Worm (Caenorhabditis elegans) whole organism, L3 larva: Measurements from ENCODE around the gene K05F1.1.

ENCODE experiments used
- R02D3.7 ChIP-seq: fragments of 150-350 bp; optimal IDR thresholded peaks from 2 replicates; lab custom pipeline; 2014; ENCODE audit warnings: missing biosample characterization, missing genetic modification characterization
- ZK546.5 ChIP-seq: sonication (generic microtip); optimal IDR thresholded peaks from 2 replicates; lab custom pipeline; 2017; ENCODE audit warnings: missing biosample characterization, missing genetic modification characterization
- ceh-28 ChIP-seq: fragments of 150-350 bp; optimal IDR thresholded peaks from 2 replicates; lab custom pipeline; 2014; ENCODE audit warnings: missing biosample characterization, missing genetic modification reagents, missing genetic modification characterization
- ceh-82 ChIP-seq: fragments of 150-350 bp; optimal IDR thresholded peaks from 2 replicates; lab custom pipeline; 2014; ENCODE audit warnings: missing biosample characterization, missing genetic modification characterization
- egl-27 ChIP-seq: sonication (generic microtip); optimal IDR thresholded peaks from 4 replicates; lab custom pipeline; 2017; ENCODE audit warnings: missing biosample characterization, missing genetic modification reagents, missing genetic modification characterization
- egl-5 ChIP-seq: fragments of 150-350 bp; optimal IDR thresholded peaks from 2 replicates; lab custom pipeline; 2017; ENCODE audit warnings: missing biosample characterization, missing genetic modification reagents, missing genetic modification characterization, inconsistent platforms
- elt-2 ChIP-seq: sonication (generic microtip); optimal IDR thresholded peaks from 2 replicates; lab custom pipeline; 2016; ENCODE audit warnings: missing genetic modification reagents, mild to moderate bottlenecking, missing genetic modification characterization, missing compliant biosample characterization
- elt-3 ChIP-seq, 3 experiments: fragments of 150-350 bp in 1 of 3; sonication (generic microtip) in 2 of 3; optimal IDR thresholded peaks; 2 replicates in 2 of 3; 4 replicates in 1 of 3; lab custom pipeline; 2014 to 2017; ENCODE audit warnings: missing biosample characterization in 3 of 3, missing genetic modification characterization in 3 of 3
- fos-1 ChIP-seq: fragments of 150-350 bp; optimal IDR thresholded peaks from 2 replicates; lab custom pipeline; 2014; ENCODE audit warnings: missing biosample characterization, missing genetic modification characterization
- hmg-11 ChIP-seq: sonication (generic microtip); optimal IDR thresholded peaks from 2 replicates; lab custom pipeline; 2016; ENCODE audit warnings: missing genetic modification characterization, missing compliant biosample characterization
- jun-1 ChIP-seq: fragments of 150-350 bp; optimal IDR thresholded peaks from 2 replicates; lab custom pipeline; 2014; ENCODE audit warnings: missing biosample characterization, missing genetic modification reagents, missing genetic modification characterization
- lin-15B ChIP-seq: fragments of 150-350 bp; optimal IDR thresholded peaks from 2 replicates; lab custom pipeline; 2014; ENCODE audit warnings: missing biosample characterization, missing genetic modification characterization
- mml-1 ChIP-seq: fragments of 150-350 bp; sonication (generic microtip); optimal IDR thresholded peaks from 3 replicates; lab custom pipeline; 2014; ENCODE audit warnings: missing biosample characterization, missing genetic modification characterization
- nfya-1 ChIP-seq: sonication (generic microtip); optimal IDR thresholded peaks from 2 replicates; lab custom pipeline; 2017; ENCODE audit warnings: missing genetic modification characterization, mild to moderate bottlenecking, missing compliant biosample characterization, antibody characterized with exemption, moderate library complexity; ENCODE audit not compliant: insufficient read depth
- nhr-23 ChIP-seq: fragments of 150-350 bp; optimal IDR thresholded peaks from 2 replicates; lab custom pipeline; 2014; ENCODE audit warnings: missing biosample characterization, missing genetic modification reagents, missing genetic modification characterization
- nhr-25 ChIP-seq: sonication (generic microtip); optimal IDR thresholded peaks from 2 replicates; lab custom pipeline; 2017; ENCODE audit warnings: missing biosample characterization, missing genetic modification characterization
- nhr-28 ChIP-seq: fragments of 150-350 bp; optimal IDR thresholded peaks from 2 replicates; lab custom pipeline; 2014; ENCODE audit warnings: missing biosample characterization, missing genetic modification characterization
- nhr-43 ChIP-seq: sonication (generic microtip); optimal IDR thresholded peaks from 2 replicates; lab custom pipeline; 2016; ENCODE audit warnings: mild to moderate bottlenecking, missing genetic modification characterization, missing compliant biosample characterization; ENCODE audit not compliant: poor library complexity, severe bottlenecking
- nhr-67 ChIP-seq: fragments of 150-350 bp; optimal IDR thresholded peaks from 2 replicates; lab custom pipeline; 2014; ENCODE audit warnings: missing biosample characterization, missing genetic modification characterization
- nhr-77 ChIP-seq: fragments of 150-350 bp; optimal IDR thresholded peaks from 2 replicates; lab custom pipeline; 2014; ENCODE audit warnings: missing biosample characterization, missing genetic modification characterization
- pha-4 ChIP-seq: fragments of 150-350 bp; optimal IDR thresholded peaks from 2 replicates; lab custom pipeline; 2014; ENCODE audit warnings: missing biosample characterization, missing genetic modification reagents, missing genetic modification characterization
- pqm-1 ChIP-seq: fragments of 150-350 bp; optimal IDR thresholded peaks from 2 replicates; lab custom pipeline; 2017; ENCODE audit warnings: missing biosample characterization, missing genetic modification characterization, inconsistent platforms
- unc-39 ChIP-seq: sonication (generic microtip); optimal IDR thresholded peaks from 4 replicates; lab custom pipeline; 2017; ENCODE audit warnings: missing biosample characterization, missing genetic modification characterization

K05F1.1 gene

DNA sequence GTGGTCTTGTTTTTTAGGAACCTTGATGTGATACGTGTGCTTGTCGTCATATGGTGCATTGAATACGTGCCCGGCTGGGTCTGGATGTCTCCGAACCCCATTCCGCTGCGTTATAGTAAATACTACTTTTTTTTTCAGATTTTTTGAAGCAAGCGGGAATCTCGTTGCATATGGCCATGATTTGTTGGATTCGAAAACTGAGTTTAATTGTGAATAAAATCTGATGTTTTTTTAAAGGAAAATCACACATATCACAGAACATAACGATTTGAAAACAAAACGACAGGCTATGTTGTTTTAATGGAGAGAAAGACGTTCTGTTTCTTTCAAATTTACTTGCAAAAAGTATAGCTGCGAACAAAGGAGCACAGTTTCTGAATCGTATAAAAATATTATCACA lies 44.3 kb downstream of the K05F1.1 start, which contains the start of the genes ZK1248.17 and H41C03.3:
Gene ZK1248.17, minus strand, starts transcription at position 101 of the 400 bp plus-strand sequence.
Gene H41C03.3, plus strand, starts transcription at position 337 of the 400 bp plus-strand sequence.
- no peak for TF ChIP-seq elt-2 (tag; lab: Kevin White, UChicago)
- no peak for TF ChIP-seq nhr-67 (tag; lab: Kevin White, UChicago)
- no peak for TF ChIP-seq nhr-77 (tag; lab: Kevin White, UChicago)
- no peak for TF ChIP-seq lin-15B (tag; lab: Kevin White, UChicago)
- TF ChIP-seq unc-39 (tag; lab: Kevin White, UChicago), result no peak
- TF ChIP-seq jun-1 (tag; lab: Kevin White, UChicago), result no peak
- no peak for TF ChIP-seq pha-4 (tag; lab: Kevin White, UChicago)
- no peak for TF ChIP-seq ZK546.5
- TF ChIP-seq R02D3.7, result no peak
- no peak for TF ChIP-seq fos-1

DNA sequence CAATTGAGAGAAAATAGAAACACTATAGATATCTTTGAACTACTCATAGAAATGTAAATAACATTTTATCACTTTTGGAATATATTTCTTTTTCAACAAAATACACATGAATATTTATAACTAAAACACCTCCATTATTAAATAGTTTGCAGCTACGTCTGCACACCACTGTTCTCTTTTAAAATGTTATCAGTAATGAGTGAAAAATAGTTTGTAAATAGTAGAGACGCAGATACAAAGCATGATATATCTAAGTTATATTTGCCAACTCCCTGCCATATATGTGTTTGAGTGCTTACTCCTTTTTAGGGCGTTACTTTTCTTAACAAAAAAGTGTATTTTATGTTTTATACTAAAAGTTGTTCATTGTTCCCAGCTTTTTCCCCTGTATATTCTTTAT lies 45.0 kb downstream of the K05F1.1 start:
- TF ChIP-seq elt-2 (tag; lab: Kevin White, UChicago), result peak; percentile 70
- TF ChIP-seq pqm-1 (tag; lab: Kevin White, UChicago), result peak; percentile 5
- peak; percentile 68 for TF ChIP-seq pha-4 (tag; lab: Kevin White, UChicago)
- TF ChIP-seq egl-27 (tag; lab: Kevin White, UChicago), result no peak

DNA sequence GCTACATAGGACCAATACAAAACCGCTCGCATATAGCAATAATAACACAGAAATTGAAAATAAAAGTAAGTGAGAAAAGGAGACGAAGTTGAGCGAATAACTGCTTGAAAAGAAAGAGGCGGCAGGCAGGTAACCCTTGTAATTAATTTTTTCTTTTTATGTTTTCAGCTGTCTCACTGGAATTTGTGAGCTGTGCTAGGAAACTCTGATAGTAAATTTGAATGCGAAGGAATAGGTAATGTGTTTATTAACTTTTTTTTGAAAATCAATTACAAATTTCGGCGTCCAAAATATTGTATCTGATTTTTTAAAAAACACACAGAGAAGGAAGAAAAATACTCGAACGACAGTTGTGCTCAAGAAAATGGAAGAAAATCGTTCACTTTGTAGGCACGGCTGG lies 50.8 kb downstream of the K05F1.1 start, which contains the start of gene H41C03.2:
Gene H41C03.2, minus strand, starts transcription at position 101 of the 400 bp plus-strand sequence.
- TF ChIP-seq nhr-77 (tag; lab: Kevin White, UChicago) (no peak), nfya-1 (tag; lab: Kevin White, UChicago) (no peak), fos-1 (no peak), egl-5 (no peak), elt-2 (tag; lab: Kevin White, UChicago) (no peak), lin-15B (tag; lab: Kevin White, UChicago) (no peak), ceh-82 (tag; lab: Kevin White, UChicago) (no peak), nhr-28 (tag; lab: Kevin White, UChicago) (no peak), elt-3 (tag; optimal IDR thresholded peaks at IDR 0.05; lab: Kevin White, UChicago) (no peak)

DNA sequence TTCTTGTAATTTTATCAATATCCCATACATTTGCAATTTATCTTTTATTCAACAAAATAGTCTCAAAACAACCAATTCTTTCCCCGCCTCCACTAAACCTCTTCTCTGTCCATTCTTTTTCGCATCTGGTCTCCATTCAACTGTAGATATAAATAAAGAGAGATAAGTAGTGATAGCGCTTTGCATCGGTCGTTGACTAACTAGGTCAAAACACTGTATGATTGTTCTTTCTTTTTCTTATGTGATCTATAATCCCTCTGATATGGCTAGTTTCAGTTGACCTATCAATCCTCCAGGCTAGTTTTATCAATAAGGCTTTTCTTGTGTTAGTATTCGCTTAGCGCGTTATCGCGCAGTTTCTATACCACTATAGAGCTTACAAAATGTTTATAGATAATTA lies 52.1 kb downstream of the K05F1.1 start:
- TF ChIP-seq nhr-25 (tag; lab: Kevin White, UChicago) (no peak), ceh-28 (tag; lab: Kevin White, UChicago) (peak; percentile 20), hmg-11 (no peak), nfya-1 (tag; lab: Kevin White, UChicago) (no peak), nhr-43 (tag; lab: Kevin White, UChicago) (peak; percentile 31), mml-1 (no peak), elt-3 (tag; optimal IDR thresholded peaks at IDR 0.05; lab: Kevin White, UChicago) (peak in 2 of 3 experiments; percentile 42 to 53), nhr-23 (tag; lab: Kevin White, UChicago) (peak; percentile 91)
